Worm (Caenorhabditis elegans): ENCODE results near the gene dmsr-5.

- TF ChIP-seq ceh-58 (GFP tag; IDR thresholded peaks at IDR 0.05) (no peak), let-526 (GFP tag; IDR thresholded peaks at IDR 0.05) (no peak), snpc-4 (GFP tag; optimal IDR thresholded peaks at IDR 0.05) (no peak), snpc-4 (tag; optimal IDR thresholded peaks at IDR 0.05) (no peak), athp-1 (tag; optimal IDR thresholded peaks at IDR 0.05) (no peak)
Observed at ce11 chrIII:11039250-11039649, 44.2 kb upstream of the dmsr-5 start.

Data from whole organism, young adult.